Fruit fly (Drosophila melanogaster) whole organism, wandering third instar larva: ENCODE results near the gene Tmx3.

Experiments
- Abd-B ChIP-seq: fragments of >200 bp; optimal IDR thresholded peaks from 2 replicates; lab custom pipeline; 2017; ENCODE audit warnings: missing biosample characterization, missing genetic modification characterization
- CG32264 ChIP-seq: fragments of 200-800 bp; sonication (Bioruptor generic); optimal IDR thresholded peaks from 2 replicates; lab custom pipeline; 2016; ENCODE audit warnings: missing biosample characterization, missing genetic modification characterization
- CG9705 ChIP-seq: fragments of 200-800 bp; sonication (Bioruptor generic); optimal IDR thresholded peaks from 2 replicates; lab custom pipeline; 2018; ENCODE audit warnings: missing biosample characterization, mild to moderate bottlenecking, missing genetic modification characterization
- CrebA ChIP-seq: fragments of 200-800 bp; sonication (Bioruptor generic); optimal IDR thresholded peaks from 2 replicates; lab custom pipeline; 2016; ENCODE audit warnings: missing biosample characterization, mild to moderate bottlenecking, missing genetic modification characterization, borderline replicate concordance
- Dfd ChIP-seq: fragments of >200 bp; optimal IDR thresholded peaks from 2 replicates; lab custom pipeline; 2017; ENCODE audit warnings: missing biosample characterization, missing genetic modification characterization
- Dif ChIP-seq: fragments of 200-275, 200-300 bp; sonication (Bioruptor generic); optimal IDR thresholded peaks from 2 replicates; lab custom pipeline; 2018; ENCODE audit warnings: missing biosample characterization, missing genetic modification characterization; ENCODE audit not compliant: partially characterized antibody
- GATAd ChIP-seq: sonication (Bioruptor generic); optimal IDR thresholded peaks from 2 replicates; lab custom pipeline; 2016; ENCODE audit warnings: missing biosample characterization, missing genetic modification characterization
- HLH106 ChIP-seq: fragments of 200-800 bp; optimal IDR thresholded peaks from 3 replicates; lab custom pipeline; 2019; ENCODE audit warnings: missing biosample characterization, mild to moderate bottlenecking, missing genetic modification characterization, moderate library complexity
- Hnf4 ChIP-seq: fragments of 200-800 bp; sonication (Bioruptor generic); optimal IDR thresholded peaks from 2 replicates; lab custom pipeline; 2016; ENCODE audit warnings: missing biosample characterization, mild to moderate bottlenecking, missing genetic modification characterization
- Hr78 ChIP-seq: fragments of >200 bp; optimal IDR thresholded peaks from 2 replicates; lab custom pipeline; 2017; ENCODE audit warnings: missing biosample characterization, missing genetic modification characterization
- Hr83 ChIP-seq: fragments of 200-300 bp; sonication (Bioruptor generic); optimal IDR thresholded peaks from 2 replicates; lab custom pipeline; 2016; ENCODE audit warnings: missing biosample characterization, mild to moderate bottlenecking, missing genetic modification characterization, moderate library complexity; ENCODE audit not compliant: poor library complexity, severe bottlenecking
- Jra ChIP-seq: sonication (Bioruptor generic); optimal IDR thresholded peaks from 2 replicates; lab custom pipeline; 2016; ENCODE audit warnings: missing biosample characterization, missing genetic modification characterization
- Mio ChIP-seq: sonication (Bioruptor generic); optimal IDR thresholded peaks from 2 replicates; lab custom pipeline; 2016; ENCODE audit warnings: missing biosample characterization, missing genetic modification characterization
- Myc ChIP-seq: fragments of >200 bp; optimal IDR thresholded peaks from 2 replicates; lab custom pipeline; 2017
- N ChIP-seq: fragments of >200 bp; optimal IDR thresholded peaks from 2 replicates; lab custom pipeline; 2018; ENCODE audit warnings: missing biosample characterization, missing external identifiers, missing genetic modification characterization
- OdsH ChIP-seq: fragments of 200-800 bp; sonication (Bioruptor generic); optimal IDR thresholded peaks from 2 replicates; lab custom pipeline; 2016; ENCODE audit warnings: missing biosample characterization, mild to moderate bottlenecking, missing genetic modification characterization
- Rel ChIP-seq, 2 experiments: fragments of 200-800 bp; sonication (Bioruptor generic) in 1 of 2; optimal IDR thresholded peaks; 2 replicates in 1 of 2; 3 replicates in 1 of 2; lab custom pipeline; 2016 to 2019; ENCODE audit warnings: mild to moderate bottlenecking in 2 of 2, missing biosample characterization in 2 of 2, missing genetic modification characterization in 2 of 2, moderate library complexity in 1 of 2
- Sp1 ChIP-seq: fragments of 200-800 bp; sonication (Bioruptor generic); optimal IDR thresholded peaks from 3 replicates; lab custom pipeline; 2019; ENCODE audit warnings: missing biosample characterization, mild to moderate bottlenecking, missing genetic modification characterization, moderate library complexity
- Vsx2 ChIP-seq: fragments of 200-300, 225-300 bp; sonication (Bioruptor generic); optimal IDR thresholded peaks from 2 replicates; lab custom pipeline; 2018; ENCODE audit warnings: missing biosample characterization, missing genetic modification characterization; ENCODE audit not compliant: partially characterized antibody
- br ChIP-seq: fragments of 200-800 bp; sonication (Bioruptor generic); optimal IDR thresholded peaks from 2 replicates; lab custom pipeline; 2016; ENCODE audit warnings: missing biosample characterization, missing genetic modification characterization
- brk ChIP-seq: fragments of 200-800 bp; sonication (Bioruptor generic); optimal IDR thresholded peaks from 2 replicates; lab custom pipeline; 2016; ENCODE audit warnings: missing biosample characterization, mild to moderate bottlenecking, missing genetic modification characterization
- dmrt93B ChIP-seq: fragments of 200-800 bp; sonication (Bioruptor generic); optimal IDR thresholded peaks from 2 replicates; lab custom pipeline; 2018; ENCODE audit warnings: missing biosample characterization, mild to moderate bottlenecking, missing genetic modification characterization
- ey ChIP-seq: fragments of 200-800 bp; sonication (Bioruptor generic); optimal IDR thresholded peaks from 2 replicates; lab custom pipeline; 2016; ENCODE audit warnings: missing biosample characterization, missing genetic modification characterization
- foxo ChIP-seq, 2 experiments: fragments of 200-800 bp; sonication (Bioruptor generic); optimal IDR thresholded peaks; 2 replicates in 1 of 2; 3 replicates in 1 of 2; lab custom pipeline; 2016 to 2017; ENCODE audit warnings: missing biosample characterization in 2 of 2, missing genetic modification characterization in 2 of 2
- fru ChIP-seq: fragments of 200-800 bp; sonication (Bioruptor generic); optimal IDR thresholded peaks from 3 replicates; lab custom pipeline; 2016; ENCODE audit warnings: missing biosample characterization, mild to moderate bottlenecking, missing genetic modification characterization
- h ChIP-seq: fragments of 200-800 bp; sonication (Bioruptor generic); optimal IDR thresholded peaks from 3 replicates; lab custom pipeline; 2016; ENCODE audit warnings: missing biosample characterization, mild to moderate bottlenecking, missing genetic modification characterization
- jim ChIP-seq: fragments of 175-275, 200-325 bp; sonication (Bioruptor generic); optimal IDR thresholded peaks from 2 replicates; lab custom pipeline; 2016; ENCODE audit warnings: missing biosample characterization, mild to moderate bottlenecking, missing genetic modification characterization
- lola ChIP-seq: fragments of >200 bp; optimal IDR thresholded peaks from 2 replicates; lab custom pipeline; 2017; ENCODE audit warnings: missing biosample characterization, missing genetic modification characterization
- pan ChIP-seq: fragments of >200 bp; optimal IDR thresholded peaks from 2 replicates; lab custom pipeline; 2017
- psq ChIP-seq: fragments of 200-800 bp; sonication (Bioruptor generic); optimal IDR thresholded peaks from 3 replicates; lab custom pipeline; 2017; ENCODE audit warnings: missing biosample characterization, mild to moderate bottlenecking, missing genetic modification characterization, moderate library complexity
- sage ChIP-seq: fragments of 200-800 bp; sonication (Bioruptor generic); optimal IDR thresholded peaks from 2 replicates; lab custom pipeline; 2016; ENCODE audit warnings: missing biosample characterization, mild to moderate bottlenecking, missing genetic modification characterization
- sv ChIP-seq: fragments of 200-800 bp; sonication (Bioruptor generic); optimal IDR thresholded peaks from 3 replicates; lab custom pipeline; 2016; ENCODE audit warnings: missing biosample characterization, missing genetic modification characterization
- tai ChIP-seq: sonication (Bioruptor generic); optimal IDR thresholded peaks from 2 replicates; lab custom pipeline; 2016; ENCODE audit warnings: missing biosample characterization, missing genetic modification characterization
- usp ChIP-seq: fragments of >200 bp; optimal IDR thresholded peaks from 2 replicates; lab custom pipeline; 2017; ENCODE audit warnings: missing biosample characterization, missing genetic modification characterization
- woc ChIP-seq: sonication (Bioruptor generic); optimal IDR thresholded peaks from 2 replicates; lab custom pipeline; 2016; ENCODE audit warnings: missing biosample characterization, mild to moderate bottlenecking, missing genetic modification characterization

Tmx3 gene

dm6 chr3L:16261505-16261904, 32.6 kb downstream of the Tmx3 start, which contains the start of gene CG34247:
TSS of gene CG34247 (minus strand) at chr3L:16261605.
- no peak for TF ChIP-seq CG32264 (GFP tag; lab: Kevin White, UChicago)

- TF ChIP-seq foxo (GFP tag; optimal IDR thresholded peaks at IDR 0.05; lab: Kevin White, UChicago) (no peak), CG9705 (no peak), Hr83 (GFP tag; lab: Kevin White, UChicago) (no peak), Mio (GFP tag; lab: Kevin White, UChicago) (no peak), h (GFP tag; lab: Kevin White, UChicago) (no peak), usp (GFP tag; lab: Kevin White, UChicago) (no peak), dmrt93B (GFP tag; lab: Kevin White, UChicago) (no peak), Abd-B (GFP tag; lab: Kevin White, UChicago) (no peak), woc (GFP tag; lab: Kevin White, UChicago) (no peak), br (GFP tag; lab: Kevin White, UChicago) (no peak), CrebA (no peak), psq (GFP tag; lab: Kevin White, UChicago) (no peak), Vsx2 (GFP tag; lab: Kevin White, UChicago) (no peak), Jra (GFP tag; lab: Kevin White, UChicago) (no peak), tai (GFP tag; lab: Kevin White, UChicago) (no peak), GATAd (GFP tag; lab: Kevin White, UChicago) (no peak)
Measured at dm6 chr3L:16262440-16262839, 33.5 kb downstream of the Tmx3 start, which contains the start of gene CG13071. TSS of gene CG13071 (plus strand) at chr3L:16262740.

dm6 chr3L:16263043-16263442, 34.1 kb downstream of the Tmx3 start, which contains the start of gene CG13070:
TSS of gene CG13070 (plus strand) at chr3L:16263343.
- TF ChIP-seq CG32264 (GFP tag; lab: Kevin White, UChicago) (no peak), usp (GFP tag; lab: Kevin White, UChicago) (no peak), jim (GFP tag; lab: Kevin White, UChicago) (no peak), sv (GFP tag; lab: Kevin White, UChicago) (no peak), N (GFP tag; lab: Kevin White, UChicago) (no peak), ey (GFP tag; lab: Kevin White, UChicago) (no peak), h (GFP tag; lab: Kevin White, UChicago) (no peak), GATAd (GFP tag; lab: Kevin White, UChicago) (no peak), foxo (GFP tag; optimal IDR thresholded peaks at IDR 0.05; lab: Kevin White, UChicago) (no peak), Sp1 (no peak), CrebA (no peak), OdsH (GFP tag; lab: Kevin White, UChicago) (no peak), CG9705 (no peak), tai (GFP tag; lab: Kevin White, UChicago) (no peak), sage (no peak), pan (lab: Kevin White, UChicago) (no peak), fru (no peak), woc (GFP tag; lab: Kevin White, UChicago) (no peak), Hr83 (GFP tag; lab: Kevin White, UChicago) (no peak), Myc (lab: Kevin White, UChicago) (no peak)

dm6 chr3L:16265000-16265399, 36.1 kb downstream of the Tmx3 start, which contains the start of the genes CG13051 and CG13069:
TSS of gene CG13051 (minus strand) at chr3L:16265100.
TSS of gene CG13069 (plus strand) at chr3L:16265385.
- TF ChIP-seq sage (no peak), usp (GFP tag; lab: Kevin White, UChicago) (no peak), Hr78 (GFP tag; lab: Kevin White, UChicago) (no peak), Mio (GFP tag; lab: Kevin White, UChicago) (no peak), Dfd (no peak), OdsH (GFP tag; lab: Kevin White, UChicago) (no peak), HLH106 (tag; lab: Kevin White, UChicago) (no peak), sv (GFP tag; lab: Kevin White, UChicago) (no peak), Dif (GFP tag; lab: Kevin White, UChicago) (no peak), Rel (GFP tag; optimal IDR thresholded peaks at IDR 0.05; lab: Kevin White, UChicago) (no peak), Rel (tag; optimal IDR thresholded peaks at IDR 0.05; lab: Kevin White, UChicago) (no peak), CrebA (no peak), brk (no peak), lola (no peak), CG9705 (no peak), GATAd (GFP tag; lab: Kevin White, UChicago) (no peak), woc (GFP tag; lab: Kevin White, UChicago) (no peak), Sp1 (no peak), Hnf4 (GFP tag; lab: Kevin White, UChicago) (no peak)
